Worm (Caenorhabditis elegans) whole organism, L2 larva: ENCODE measurements around the gene srz-12.

Experiments used
- F13H6.1 ChIP-seq: sonication (generic microtip); optimal IDR thresholded peaks from 2 replicates; lab custom pipeline; 2016; ENCODE audit warnings: missing genetic modification characterization, missing compliant biosample characterization
- R02D3.7 ChIP-seq: fragments of 150-350 bp; optimal IDR thresholded peaks from 2 replicates; lab custom pipeline; 2014; ENCODE audit warnings: missing biosample characterization, missing genetic modification characterization
- Y55F3AM.14 ChIP-seq: fragments of 200-800 bp; sonication (Bioruptor generic); optimal IDR thresholded peaks from 2 replicates; lab custom pipeline; 2018; ENCODE audit warnings: mild to moderate bottlenecking, missing genetic modification characterization, missing compliant biosample characterization
- ZK546.5 ChIP-seq: sonication (generic microtip); optimal IDR thresholded peaks from 2 replicates; lab custom pipeline; 2017; ENCODE audit warnings: missing biosample characterization, missing genetic modification characterization
- blmp-1 ChIP-seq: sonication (generic microtip); optimal IDR thresholded peaks from 2 replicates; lab custom pipeline; 2017; ENCODE audit warnings: missing genetic modification characterization, mild to moderate bottlenecking, missing compliant biosample characterization, antibody characterized with exemption, moderate library complexity; ENCODE audit not compliant: insufficient read depth
- ceh-16 ChIP-seq: fragments of 150-350 bp; optimal IDR thresholded peaks from 2 replicates; lab custom pipeline; 2014; ENCODE audit warnings: missing biosample characterization, missing genetic modification characterization
- ceh-82 ChIP-seq: fragments of 150-350 bp; optimal IDR thresholded peaks from 2 replicates; lab custom pipeline; 2014; ENCODE audit warnings: missing biosample characterization, missing genetic modification characterization
- crh-2 ChIP-seq: sonication (generic microtip); optimal IDR thresholded peaks from 2 replicates; lab custom pipeline; 2017; ENCODE audit warnings: missing biosample characterization, missing genetic modification characterization
- dmd-4 ChIP-seq: sonication (generic microtip); optimal IDR thresholded peaks from 2 replicates; lab custom pipeline; 2017; ENCODE audit warnings: missing biosample characterization, missing genetic modification characterization
- elt-3 ChIP-seq: sonication (generic microtip); optimal IDR thresholded peaks from 2 replicates; lab custom pipeline; 2017; ENCODE audit warnings: missing biosample characterization, missing genetic modification characterization
- lin-39 ChIP-seq: fragments of 150-350 bp; optimal IDR thresholded peaks from 2 replicates; lab custom pipeline; 2014; ENCODE audit warnings: missing biosample characterization, missing genetic modification reagents, missing genetic modification characterization
- mab-5 ChIP-seq: fragments of 150-350 bp; optimal IDR thresholded peaks from 2 replicates; lab custom pipeline; 2014; ENCODE audit warnings: missing biosample characterization, missing genetic modification characterization
- mbf-1 ChIP-seq: sonication (generic microtip); optimal IDR thresholded peaks from 2 replicates; lab custom pipeline; 2017; ENCODE audit warnings: missing biosample characterization, missing genetic modification characterization
- mdl-1 ChIP-seq, 2 experiments: fragments of 150-350 bp in 1 of 2; sonication (generic microtip) in 1 of 2; optimal IDR thresholded peaks; 2 replicates each; lab custom pipeline; 2017; ENCODE audit warnings: missing biosample characterization in 2 of 2, missing genetic modification characterization in 2 of 2
- nhr-10 ChIP-seq: sonication (generic microtip); optimal IDR thresholded peaks from 2 replicates; lab custom pipeline; 2017; ENCODE audit warnings: missing biosample characterization, missing genetic modification characterization
- nhr-11 ChIP-seq: fragments of 150-350 bp; optimal IDR thresholded peaks from 2 replicates; lab custom pipeline; 2014; ENCODE audit warnings: missing biosample characterization, missing genetic modification characterization
- nhr-12 ChIP-seq: fragments of 150-350 bp; optimal IDR thresholded peaks from 2 replicates; lab custom pipeline; 2014; ENCODE audit warnings: missing biosample characterization, missing genetic modification characterization
- nhr-129 ChIP-seq: fragments of 150-350 bp; optimal IDR thresholded peaks from 2 replicates; lab custom pipeline; 2014; ENCODE audit warnings: missing biosample characterization, missing genetic modification characterization
- nhr-21 ChIP-seq: fragments of 150-350 bp; optimal IDR thresholded peaks from 2 replicates; lab custom pipeline; 2014; ENCODE audit warnings: missing biosample characterization, missing genetic modification characterization
- nhr-23 ChIP-seq: fragments of 150-350 bp; optimal IDR thresholded peaks from 2 replicates; lab custom pipeline; 2014; ENCODE audit warnings: missing biosample characterization, missing genetic modification reagents, missing genetic modification characterization
- nhr-25 ChIP-seq: fragments of 150-350 bp; sonication (generic microtip); optimal IDR thresholded peaks from 3 replicates; lab custom pipeline; 2014; ENCODE audit warnings: missing biosample characterization, missing genetic modification characterization
- nhr-6 ChIP-seq: fragments of 150-350 bp; optimal IDR thresholded peaks from 2 replicates; lab custom pipeline; 2014; ENCODE audit warnings: missing biosample characterization, missing genetic modification characterization
- peb-1 ChIP-seq: fragments of 150-350 bp; optimal IDR thresholded peaks from 2 replicates; lab custom pipeline; 2014; ENCODE audit warnings: missing biosample characterization, missing genetic modification characterization
- sem-4 ChIP-seq: fragments of 150-350 bp; optimal IDR thresholded peaks from 2 replicates; lab custom pipeline; 2014; ENCODE audit warnings: missing biosample characterization, missing genetic modification reagents, missing genetic modification characterization
- skn-1 ChIP-seq: sonication (generic microtip); optimal IDR thresholded peaks from 2 replicates; lab custom pipeline; 2017; ENCODE audit warnings: missing biosample characterization, missing genetic modification characterization
- sma-3 ChIP-seq: sonication (generic microtip); optimal IDR thresholded peaks from 2 replicates; lab custom pipeline; 2016; ENCODE audit warnings: missing genetic modification reagents, missing genetic modification characterization, missing compliant biosample characterization
- sma-9 ChIP-seq, 2 experiments: fragments of 150-350 bp in 1 of 2; sonication (generic microtip) in 1 of 2; optimal IDR thresholded peaks; 2 replicates each; lab custom pipeline; 2014 to 2016; ENCODE audit warnings: missing genetic modification characterization in 2 of 2, mild to moderate bottlenecking in 1 of 2, missing biosample characterization in 1 of 2, missing compliant biosample characterization in 1 of 2, missing genetic modification reagents in 1 of 2, moderate library complexity in 1 of 2
- snpc-4 ChIP-seq: fragments of 150-350 bp; optimal IDR thresholded peaks from 2 replicates; lab custom pipeline; 2014; ENCODE audit warnings: missing biosample characterization, missing genetic modification characterization
- unc-39 ChIP-seq: fragments of 150-350 bp; optimal IDR thresholded peaks from 2 replicates; lab custom pipeline; 2014; ENCODE audit warnings: missing biosample characterization, missing genetic modification characterization
- unc-55 ChIP-seq: fragments of 150-350 bp; sonication (generic microtip); optimal IDR thresholded peaks from 3 replicates; lab custom pipeline; 2014; ENCODE audit warnings: missing biosample characterization, missing genetic modification reagents, missing genetic modification characterization
- unc-62 ChIP-seq: fragments of 150-350 bp; optimal IDR thresholded peaks from 2 replicates; lab custom pipeline; 2014; ENCODE audit warnings: missing biosample characterization, missing genetic modification reagents, missing genetic modification characterization
- zag-1 ChIP-seq: fragments of 150-350 bp; optimal IDR thresholded peaks from 2 replicates; lab custom pipeline; 2014; ENCODE audit warnings: missing biosample characterization, missing genetic modification characterization
- ztf-1 ChIP-seq: fragments of 200-800 bp; sonication (Bioruptor generic); conservative IDR thresholded peaks from 2 replicates; pipeline ENCODE4 v1.3.6; 2022; ENCODE audit warnings: missing genetic modification characterization, missing compliant biosample characterization
- ztf-11 ChIP-seq: sonication (generic microtip); optimal IDR thresholded peaks from 2 replicates; lab custom pipeline; 2017; ENCODE audit warnings: missing biosample characterization, missing genetic modification characterization
- ztf-4 ChIP-seq: fragments of 150-350 bp; optimal IDR thresholded peaks from 2 replicates; lab custom pipeline; 2014; ENCODE audit warnings: missing biosample characterization, missing genetic modification characterization

The srz-12 gene

ce11 chrV:15873762-15874161 lies 11.3 kb upstream of the srz-12 start (continued):
- TF ChIP-seq F13H6.1 (peak; percentile 70), crh-2 (tag; lab: Kevin White, UChicago) (peak; percentile 62), unc-55 (GFP tag; lab: Kevin White, UChicago) (peak; percentile 78), snpc-4 (tag; lab: Kevin White, UChicago) (peak; percentile 66), ztf-1 (GFP tag; lab: Robert Waterston, UW) (no peak), nhr-10 (tag; lab: Kevin White, UChicago) (no peak), unc-62 (no peak), ztf-4 (no peak), nhr-6 (tag; lab: Kevin White, UChicago) (peak; percentile 29)

DNA sequence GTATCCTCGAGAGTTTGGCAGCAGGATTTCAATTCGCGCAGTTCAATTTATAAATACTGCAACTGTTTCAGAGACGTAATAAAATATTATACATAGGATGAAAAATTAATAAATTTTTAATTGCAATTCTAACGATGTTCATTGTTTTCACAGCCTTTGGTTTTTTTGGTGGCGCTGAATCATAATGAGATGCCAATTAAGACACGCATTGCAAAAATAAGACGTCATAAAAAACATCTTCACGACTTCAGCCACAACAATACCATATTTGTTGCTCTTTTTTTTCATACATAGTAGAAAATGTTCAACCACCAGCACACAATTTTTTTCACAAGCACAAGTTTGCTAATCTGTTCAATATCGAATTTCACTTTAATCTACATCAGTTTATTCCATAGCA lies 9.8 kb upstream of the srz-12 start, which contains the start of gene str-56:
TSS of gene str-56 (plus strand) at position 301 of the 400 bp plus-strand sequence.
- TF ChIP-seq lin-39 (no peak), nhr-25 (tag; lab: Kevin White, UChicago) (no peak), ztf-1 (GFP tag; lab: Robert Waterston, UW) (no peak), sma-3 (GFP tag; lab: Kevin White, UChicago) (no peak), blmp-1 (no peak), elt-3 (tag; lab: Kevin White, UChicago) (no peak), mab-5 (tag; lab: Kevin White, UChicago) (no peak), nhr-129 (tag; lab: Kevin White, UChicago) (no peak), skn-1 (no peak)
- TF ChIP-seq, all 48 proteins: peak for 0

ce11 chrV:15870356-15870755 lies 7.9 kb upstream of the srz-12 start, which contains the start of gene str-57:
TSS of gene str-57 (plus strand) at chrV:15870656.
- TF ChIP-seq ceh-16 (tag; lab: Kevin White, UChicago) (no peak), crh-2 (tag; lab: Kevin White, UChicago) (no peak), mdl-1 (tag; optimal IDR thresholded peaks at IDR 0.05; lab: Kevin White, UChicago) (no peak), ZK546.5 (no peak), unc-55 (GFP tag; lab: Kevin White, UChicago) (no peak), nhr-21 (tag; lab: Kevin White, UChicago) (no peak), sem-4 (tag; lab: Kevin White, UChicago) (no peak), sma-9 (GFP tag; optimal IDR thresholded peaks at IDR 0.05; lab: Kevin White, UChicago) (no peak), sma-9 (tag; optimal IDR thresholded peaks at IDR 0.05; lab: Kevin White, UChicago) (no peak)
- TF ChIP-seq, all 48 proteins: peak for 0

- TF ChIP-seq ztf-11 (tag; lab: Kevin White, UChicago) (no peak), snpc-4 (tag; lab: Kevin White, UChicago) (no peak), zag-1 (no peak), unc-39 (no peak), ceh-16 (tag; lab: Kevin White, UChicago) (no peak), ceh-82 (tag; lab: Kevin White, UChicago) (no peak), crh-2 (tag; lab: Kevin White, UChicago) (no peak), unc-62 (no peak), ztf-4 (no peak)
Observed at ce11 chrV:15867373-15867772, 4.9 kb upstream of the srz-12 start, which contains the start of gene fbxa-197. TSS of gene fbxa-197 (plus strand) at chrV:15867673.

DNA sequence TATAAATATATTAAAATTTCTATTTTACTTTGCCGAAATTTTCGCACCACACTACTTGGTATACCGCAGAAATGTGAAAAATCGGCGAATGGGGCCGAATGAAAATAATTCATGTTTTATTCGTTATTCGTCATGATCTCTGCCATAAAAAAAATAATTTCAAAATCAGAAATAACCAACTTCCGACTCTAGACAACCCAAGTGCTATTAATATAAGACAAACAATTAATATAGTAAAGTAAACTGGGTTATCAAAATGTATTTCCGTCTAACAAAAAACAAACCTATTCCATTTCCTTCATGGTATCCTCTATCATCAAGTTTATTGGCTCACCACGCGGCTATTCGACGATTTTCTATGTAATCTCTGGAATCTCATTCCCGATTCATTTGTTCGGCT lies 3.3 kb upstream of the srz-12 start, which contains the start of gene srh-293:
TSS of gene srh-293 (plus strand) at position 301 of the 400 bp plus-strand sequence.
- TF ChIP-seq peb-1 (no peak), Y55F3AM.14 (GFP tag; lab: Kevin White, UChicago) (no peak), R02D3.7 (no peak)

DNA sequence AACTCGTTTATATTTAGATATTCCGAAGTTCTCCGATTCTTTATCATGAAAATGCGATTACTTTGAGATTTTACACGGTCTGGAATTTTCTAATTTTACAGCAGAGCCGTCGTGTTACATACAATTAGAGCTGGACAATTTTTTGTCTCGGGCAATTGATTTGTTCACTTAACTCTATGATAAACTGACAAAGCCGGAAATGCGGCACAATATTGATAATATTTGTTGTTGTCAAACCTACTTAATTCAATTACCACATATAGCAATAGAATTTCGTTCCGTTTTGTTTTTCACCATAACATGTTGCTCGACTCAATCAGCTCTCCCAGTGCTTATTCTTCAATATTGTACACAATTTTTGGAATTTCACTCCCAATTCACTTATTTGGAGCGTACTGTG lies 543 bp upstream of the srz-12 start, which contains the start of gene srh-299:
TSS of gene srh-299 (plus strand) at position 301 of the 400 bp plus-strand sequence.
- TF ChIP-seq nhr-6 (tag; lab: Kevin White, UChicago), result no peak
- no peak for TF ChIP-seq nhr-23 (tag; lab: Kevin White, UChicago)
- TF ChIP-seq mbf-1 (tag; lab: Kevin White, UChicago), result no peak
- TF ChIP-seq nhr-12, result no peak
- no peak for TF ChIP-seq dmd-4
- TF ChIP-seq ceh-16 (tag; lab: Kevin White, UChicago), result no peak
- TF ChIP-seq snpc-4 (tag; lab: Kevin White, UChicago), result no peak
- no peak for TF ChIP-seq nhr-11 (tag; lab: Kevin White, UChicago)
- no peak for TF ChIP-seq peb-1
- no peak for TF ChIP-seq nhr-129 (tag; lab: Kevin White, UChicago)
- TF ChIP-seq, all 48 proteins: peak for 0
